Fruit fly (Drosophila melanogaster): ENCODE measurements around the gene CG5776.

DNA sequence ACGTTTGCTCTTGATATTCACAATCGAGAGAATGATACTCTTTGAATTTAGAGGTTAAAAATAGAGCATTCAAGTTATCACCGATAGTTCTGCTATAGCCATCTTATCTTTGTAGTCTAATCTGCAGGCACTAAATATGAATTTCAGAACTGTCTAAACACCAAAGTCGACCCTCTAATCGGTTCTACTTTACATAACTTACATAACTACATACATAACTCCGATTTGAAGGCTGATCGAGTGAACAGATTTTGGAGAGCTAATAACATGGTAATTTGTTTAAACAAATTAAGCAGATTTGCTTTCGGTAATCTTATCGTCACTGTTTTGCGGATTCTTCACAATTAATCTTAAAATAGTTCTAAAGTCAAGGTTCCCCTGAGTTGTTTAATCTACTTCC is 2.8 kb downstream of the CG5776 start:
- no peak for TF ChIP-seq CTCF (optimal IDR thresholded peaks at IDR 0.05)
- no peak for TF ChIP-seq CG8478 (optimal IDR thresholded peaks at IDR 0.05)
